Worm (Caenorhabditis elegans) whole organism, L4 larva: Measurements from ENCODE around the gene rbf-1.

Experiments used
- T20F7.1 ChIP-seq: fragments of 200-800 bp; sonication (Bioruptor generic); optimal IDR thresholded peaks from 2 replicates; lab custom pipeline; 2018; ENCODE audit warnings: mild to moderate bottlenecking, missing genetic modification characterization, missing compliant biosample characterization
- ama-1 ChIP-seq: fragments of 150-350 bp; optimal IDR thresholded peaks from 2 replicates; lab custom pipeline; 2014; ENCODE audit warnings: inconsistent platforms, mixed read lengths
- ceh-82 ChIP-seq: sonication (generic microtip); optimal IDR thresholded peaks from 2 replicates; lab custom pipeline; 2017; ENCODE audit warnings: missing biosample characterization, missing genetic modification characterization
- ctbp-1 ChIP-seq: fragments of 200-800 bp; sonication (Bioruptor generic); IDR thresholded peaks from 2 replicates; pipeline ENCODE4 v1.3.6; 2022; ENCODE audit warnings: missing genetic modification reagents, missing genetic modification characterization, missing compliant biosample characterization
- dmd-6 ChIP-seq: fragments of 200-800 bp; sonication (Bioruptor generic); IDR thresholded peaks from 2 replicates; pipeline ENCODE4 v1.3.6; 2022; ENCODE audit warnings: missing genetic modification reagents, missing genetic modification characterization, missing compliant biosample characterization
- dve-1 ChIP-seq: sonication (generic microtip); optimal IDR thresholded peaks from 2 replicates; lab custom pipeline; 2017; ENCODE audit warnings: antibody characterized with exemption, mild to moderate bottlenecking, missing genetic modification characterization, missing compliant biosample characterization; ENCODE audit not compliant: insufficient read depth
- fos-1 ChIP-seq: fragments of 150-350 bp; optimal IDR thresholded peaks from 2 replicates; lab custom pipeline; 2014; ENCODE audit warnings: missing biosample characterization, missing genetic modification characterization
- lin-39 ChIP-seq: fragments of 150-350 bp; optimal IDR thresholded peaks from 2 replicates; lab custom pipeline; 2014; ENCODE audit warnings: missing biosample characterization, missing genetic modification reagents, missing genetic modification characterization
- mdl-1 ChIP-seq, 2 experiments: fragments of 150-350 bp in 1 of 2; sonication (generic microtip) in 1 of 2; optimal IDR thresholded peaks; 2 replicates each; lab custom pipeline; 2014 to 2017; ENCODE audit warnings: missing biosample characterization in 2 of 2, missing genetic modification characterization in 2 of 2
- mxl-3 ChIP-seq: fragments of 200-800 bp; sonication (Bioruptor generic); optimal IDR thresholded peaks from 2 replicates; lab custom pipeline; 2018; ENCODE audit warnings: mild to moderate bottlenecking, missing genetic modification characterization, missing compliant biosample characterization
- nhr-11 ChIP-seq: fragments of 150-350 bp; optimal IDR thresholded peaks from 2 replicates; lab custom pipeline; 2014; ENCODE audit warnings: missing biosample characterization, missing genetic modification characterization
- nhr-48 ChIP-seq: sonication (generic microtip); optimal IDR thresholded peaks from 2 replicates; lab custom pipeline; 2016; ENCODE audit warnings: mild to moderate bottlenecking, missing genetic modification characterization, missing compliant biosample characterization
- zag-1 ChIP-seq: fragments of 150-350 bp; optimal IDR thresholded peaks from 2 replicates; lab custom pipeline; 2014; ENCODE audit warnings: missing biosample characterization, missing genetic modification characterization

- TF ChIP-seq dmd-6 (GFP tag; lab: Robert Waterston, UW) (no peak), ceh-82 (tag; lab: Kevin White, UChicago) (no peak), lin-39 (tag; lab: Kevin White, UChicago) (no peak), mxl-3 (GFP tag; lab: Kevin White, UChicago) (no peak), T20F7.1 (no peak), dve-1 (tag; lab: Kevin White, UChicago) (no peak), nhr-11 (no peak), ama-1 (lab: Kevin White, UChicago) (no peak), zag-1 (no peak), mdl-1 (tag; optimal IDR thresholded peaks at IDR 0.05; lab: Kevin White, UChicago) (no peak), ctbp-1 (no peak), fos-1 (no peak), nhr-48 (tag; lab: Kevin White, UChicago) (no peak)
Observed at ce11 chrIII:6653932-6654331, 21.6 kb upstream of the rbf-1 start.
